Worm (Caenorhabditis elegans): ENCODE data around the gene K04G7.1.

K04G7.1 gene

ce11 chrIII:7181822-7182221 lies 19.3 kb downstream of the K04G7.1 start, which contains the start of gene epg-4:
TSS of gene epg-4 (plus strand) at chrIII:7182167.
- TF ChIP-seq unc-62 (GFP tag; optimal IDR thresholded peaks at IDR 0.05), result no peak

ce11 chrIII:7184022-7184421 lies 21.5 kb downstream of the K04G7.1 start, which contains the start of gene yju-2:
TSS of gene yju-2 (plus strand) at chrIII:7184336.
- TF ChIP-seq unc-62 (GFP tag; optimal IDR thresholded peaks at IDR 0.05), result no peak

ce11 chrIII:7185473-7185872 lies 23.0 kb downstream of the K04G7.1 start, which contains the start of gene F37C12.14:
TSS of gene F37C12.14 (minus strand) at chrIII:7185573.
- TF ChIP-seq unc-62 (GFP tag; optimal IDR thresholded peaks at IDR 0.05), result no peak

- no peak for TF ChIP-seq unc-62 (GFP tag; optimal IDR thresholded peaks at IDR 0.05)
Observed at ce11 chrIII:7188300-7189052, 26.0 kb downstream of the K04G7.1 start, which contains the start of the genes F37C12.21 and F37C12.10. TSS of gene F37C12.21 (plus strand) at chrIII:7188357. TSS of gene F37C12.10 (minus strand) at chrIII:7188384.

- TF ChIP-seq unc-62 (GFP tag; optimal IDR thresholded peaks at IDR 0.05), result no peak
Observed at ce11 chrIII:7189581-7190128, 27.1 kb downstream of the K04G7.1 start, which contains the start of gene rps-21. TSS of gene rps-21 (minus strand) at chrIII:7189631.

ce11 chrIII:7192942-7193665 lies 30.6 kb downstream of the K04G7.1 start, which contains the start of gene mec-14:
TSS of gene mec-14 (minus strand) at chrIII:7192992.
- no peak for TF ChIP-seq unc-62 (GFP tag; optimal IDR thresholded peaks at IDR 0.05)

- TF ChIP-seq unc-62 (GFP tag; optimal IDR thresholded peaks at IDR 0.05), result no peak
Observed at ce11 chrIII:7195325-7195724, 32.8 kb downstream of the K04G7.1 start, which contains the start of gene F37C12.18. TSS of gene F37C12.18 (minus strand) at chrIII:7195425.

ce11 chrIII:7197973-7198372 lies 35.5 kb downstream of the K04G7.1 start, which contains the start of gene exos-9:
TSS of gene exos-9 (minus strand) at chrIII:7198073.
- TF ChIP-seq unc-62 (GFP tag; optimal IDR thresholded peaks at IDR 0.05), result no peak

ce11 chrIII:7198838-7199237 lies 36.3 kb downstream of the K04G7.1 start, which contains the start of gene pfd-5:
TSS of gene pfd-5 (minus strand) at chrIII:7198884.
- no peak for TF ChIP-seq unc-62 (GFP tag; optimal IDR thresholded peaks at IDR 0.05)

- no peak for TF ChIP-seq unc-62 (GFP tag; optimal IDR thresholded peaks at IDR 0.05)
Observed at ce11 chrIII:7199467-7199866, 37.0 kb downstream of the K04G7.1 start.

- TF ChIP-seq unc-62 (GFP tag; optimal IDR thresholded peaks at IDR 0.05), result no peak
Observed at ce11 chrIII:7201378-7202256, 39.1 kb downstream of the K04G7.1 start, which contains the start of gene dpy-31. TSS of gene dpy-31 (plus strand) at chrIII:7202206.

- no peak for TF ChIP-seq unc-62 (GFP tag; optimal IDR thresholded peaks at IDR 0.05)
Observed at ce11 chrIII:7203130-7203775, 40.7 kb downstream of the K04G7.1 start.

- TF ChIP-seq unc-62 (GFP tag; optimal IDR thresholded peaks at IDR 0.05), result no peak
Observed at ce11 chrIII:7207903-7208497, 45.5 kb downstream of the K04G7.1 start, which contains the start of gene rpl-6. TSS of gene rpl-6 (plus strand) at chrIII:7208447.

ce11 chrIII:7209721-7210120 lies 47.2 kb downstream of the K04G7.1 start, which contains the start of gene R151.2:
TSS of gene R151.2 (plus strand) at chrIII:7209967.
- TF ChIP-seq unc-62 (GFP tag; optimal IDR thresholded peaks at IDR 0.05), result no peak
